Worm (Caenorhabditis elegans): Measurements from ENCODE around the gene F20G2.5.
A peak's percentile ranks its signal among the peaks of the same experiment; 100 is the strongest.

DNA sequence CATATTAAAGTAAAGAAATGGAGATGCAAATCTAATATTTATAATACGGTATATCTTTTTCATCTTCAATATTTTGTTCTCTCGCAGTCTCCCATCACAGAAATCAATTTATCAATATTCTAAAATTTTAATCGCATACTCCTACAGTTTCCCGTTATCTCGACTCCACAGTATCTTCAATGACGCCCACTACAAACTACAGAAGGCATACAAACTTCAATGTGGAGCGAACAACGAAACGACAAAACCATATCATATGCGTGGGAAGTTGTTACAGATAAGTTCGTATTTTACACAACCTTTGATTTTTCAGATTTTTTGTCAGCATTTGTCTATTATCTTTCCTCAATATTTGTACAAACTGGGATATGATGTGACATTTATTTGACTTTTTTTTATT is 31.4 kb upstream of the F20G2.5 start:
- TF ChIP-seq ztf-4 (tag; optimal IDR thresholded peaks at IDR 0.05) (no peak), unc-39 (tag; optimal IDR thresholded peaks at IDR 0.05) (no peak), nhr-77 (tag; optimal IDR thresholded peaks at IDR 0.05) (no peak), zag-1 (tag; optimal IDR thresholded peaks at IDR 0.05) (no peak), R02D3.7 (tag; optimal IDR thresholded peaks at IDR 0.05) (no peak), F13H6.1 (tag; optimal IDR thresholded peaks at IDR 0.05) (no peak), mdl-1 (tag; optimal IDR thresholded peaks at IDR 0.05) (no peak), elt-3 (tag; optimal IDR thresholded peaks at IDR 0.05) (no peak), nhr-6 (tag; optimal IDR thresholded peaks at IDR 0.05) (no peak), mbf-1 (tag; optimal IDR thresholded peaks at IDR 0.05) (no peak), nhr-237 (tag; optimal IDR thresholded peaks at IDR 0.05) (no peak), fos-1 (tag; optimal IDR thresholded peaks at IDR 0.05) (peak; percentile 51), unc-55 (GFP tag; optimal IDR thresholded peaks at IDR 0.05) (no peak)
